Worm (Caenorhabditis elegans) whole organism, L3 larva: ENCODE results near the gene R04E5.7.

Experiments used
- R02D3.7 ChIP-seq: fragments of 150-350 bp; optimal IDR thresholded peaks from 2 replicates; lab custom pipeline; 2014; ENCODE audit warnings: missing biosample characterization, missing genetic modification characterization
- aly-2 ChIP-seq: fragments of 150-350 bp; optimal IDR thresholded peaks from 2 replicates; lab custom pipeline; 2014; ENCODE audit warnings: missing biosample characterization, missing genetic modification characterization
- ama-1 ChIP-seq: fragments of 150-350 bp; optimal IDR thresholded peaks from 2 replicates; lab custom pipeline; 2018
- ceh-28 ChIP-seq: fragments of 150-350 bp; optimal IDR thresholded peaks from 2 replicates; lab custom pipeline; 2014; ENCODE audit warnings: missing biosample characterization, missing genetic modification reagents, missing genetic modification characterization
- ceh-82 ChIP-seq: fragments of 150-350 bp; optimal IDR thresholded peaks from 2 replicates; lab custom pipeline; 2014; ENCODE audit warnings: missing biosample characterization, missing genetic modification characterization
- ceh-9 ChIP-seq: sonication (generic microtip); optimal IDR thresholded peaks from 2 replicates; lab custom pipeline; 2018; ENCODE audit warnings: missing biosample characterization, missing genetic modification characterization
- egl-27 ChIP-seq: sonication (generic microtip); optimal IDR thresholded peaks from 4 replicates; lab custom pipeline; 2017; ENCODE audit warnings: missing biosample characterization, missing genetic modification reagents, missing genetic modification characterization
- egl-5 ChIP-seq: fragments of 150-350 bp; optimal IDR thresholded peaks from 2 replicates; lab custom pipeline; 2017; ENCODE audit warnings: missing biosample characterization, missing genetic modification reagents, missing genetic modification characterization, inconsistent platforms
- elt-2 ChIP-seq: sonication (generic microtip); optimal IDR thresholded peaks from 2 replicates; lab custom pipeline; 2016; ENCODE audit warnings: missing genetic modification reagents, mild to moderate bottlenecking, missing genetic modification characterization, missing compliant biosample characterization
- elt-3 ChIP-seq, 3 experiments: fragments of 150-350 bp in 1 of 3; sonication (generic microtip) in 2 of 3; optimal IDR thresholded peaks; 2 replicates in 2 of 3; 4 replicates in 1 of 3; lab custom pipeline; 2014 to 2017; ENCODE audit warnings: missing biosample characterization in 3 of 3, missing genetic modification characterization in 3 of 3
- eor-1 ChIP-seq, 2 experiments: fragments of 150-350 bp; optimal IDR thresholded peaks; 2 replicates each; lab custom pipeline; 2014 to 2018; ENCODE audit warnings: missing biosample characterization in 2 of 2, missing genetic modification characterization in 2 of 2
- fkh-10 ChIP-seq: sonication (generic microtip); optimal IDR thresholded peaks from 2 replicates; lab custom pipeline; 2017; ENCODE audit warnings: missing biosample characterization, missing genetic modification reagents, missing genetic modification characterization
- jun-1 ChIP-seq: fragments of 150-350 bp; optimal IDR thresholded peaks from 2 replicates; lab custom pipeline; 2014; ENCODE audit warnings: missing biosample characterization, missing genetic modification reagents, missing genetic modification characterization
- lin-39 ChIP-seq: fragments of 150-350 bp; optimal IDR thresholded peaks from 2 replicates; lab custom pipeline; 2018; ENCODE audit warnings: missing biosample characterization, missing genetic modification reagents, missing genetic modification characterization
- lsy-12 ChIP-seq: sonication (generic microtip); optimal IDR thresholded peaks from 2 replicates; lab custom pipeline; 2016; ENCODE audit warnings: mild to moderate bottlenecking, missing genetic modification characterization, missing compliant biosample characterization
- mdl-1 ChIP-seq: fragments of 150-350 bp; optimal IDR thresholded peaks from 2 replicates; lab custom pipeline; 2014; ENCODE audit warnings: missing biosample characterization, missing genetic modification characterization
- mml-1 ChIP-seq: fragments of 150-350 bp; sonication (generic microtip); optimal IDR thresholded peaks from 3 replicates; lab custom pipeline; 2014; ENCODE audit warnings: missing biosample characterization, missing genetic modification characterization
- nhr-12 ChIP-seq: fragments of 150-350 bp; optimal IDR thresholded peaks from 2 replicates; lab custom pipeline; 2014; ENCODE audit warnings: missing biosample characterization, missing genetic modification characterization
- nhr-23 ChIP-seq: fragments of 150-350 bp; optimal IDR thresholded peaks from 2 replicates; lab custom pipeline; 2014; ENCODE audit warnings: missing biosample characterization, missing genetic modification reagents, missing genetic modification characterization
- nhr-237 ChIP-seq: fragments of 150-350 bp; optimal IDR thresholded peaks from 2 replicates; lab custom pipeline; 2014; ENCODE audit warnings: missing biosample characterization, missing genetic modification characterization
- nhr-25 ChIP-seq: sonication (generic microtip); optimal IDR thresholded peaks from 2 replicates; lab custom pipeline; 2017; ENCODE audit warnings: missing biosample characterization, missing genetic modification characterization
- nhr-28 ChIP-seq: fragments of 150-350 bp; optimal IDR thresholded peaks from 2 replicates; lab custom pipeline; 2014; ENCODE audit warnings: missing biosample characterization, missing genetic modification characterization
- nhr-43 ChIP-seq: sonication (generic microtip); optimal IDR thresholded peaks from 2 replicates; lab custom pipeline; 2016; ENCODE audit warnings: mild to moderate bottlenecking, missing genetic modification characterization, missing compliant biosample characterization; ENCODE audit not compliant: poor library complexity, severe bottlenecking
- pha-4 ChIP-seq: fragments of 150-350 bp; optimal IDR thresholded peaks from 2 replicates; lab custom pipeline; 2014; ENCODE audit warnings: missing biosample characterization, missing genetic modification reagents, missing genetic modification characterization
- pqm-1 ChIP-seq: fragments of 150-350 bp; optimal IDR thresholded peaks from 2 replicates; lab custom pipeline; 2017; ENCODE audit warnings: missing biosample characterization, missing genetic modification characterization, inconsistent platforms
- sea-2 ChIP-seq: fragments of 150-350 bp; sonication (generic microtip); optimal IDR thresholded peaks from 4 replicates; lab custom pipeline; 2014; ENCODE audit warnings: missing biosample characterization, missing genetic modification reagents, missing genetic modification characterization
- skn-1 ChIP-seq: fragments of 150-350 bp; optimal IDR thresholded peaks from 2 replicates; lab custom pipeline; 2014; ENCODE audit warnings: missing biosample characterization, missing genetic modification characterization
- tbx-2 ChIP-seq: sonication (generic microtip); optimal IDR thresholded peaks from 2 replicates; lab custom pipeline; 2016; ENCODE audit warnings: mild to moderate bottlenecking, missing genetic modification characterization, missing compliant biosample characterization
- unc-39 ChIP-seq: sonication (generic microtip); optimal IDR thresholded peaks from 4 replicates; lab custom pipeline; 2017; ENCODE audit warnings: missing biosample characterization, missing genetic modification characterization
- unc-62 ChIP-seq: fragments of 150-350 bp; sonication (generic microtip); optimal IDR thresholded peaks from 4 replicates; lab custom pipeline; 2014; ENCODE audit warnings: missing biosample characterization, missing genetic modification reagents, missing genetic modification characterization
- zag-1 ChIP-seq: fragments of 150-350 bp; optimal IDR thresholded peaks from 2 replicates; lab custom pipeline; 2014; ENCODE audit warnings: missing biosample characterization, missing genetic modification characterization
- ztf-11 ChIP-seq: fragments of 150-350 bp; optimal IDR thresholded peaks from 2 replicates; lab custom pipeline; 2014; ENCODE audit warnings: missing biosample characterization, missing genetic modification characterization
- ztf-4 ChIP-seq: fragments of 150-350 bp; optimal IDR thresholded peaks from 2 replicates; lab custom pipeline; 2014; ENCODE audit warnings: missing biosample characterization, missing genetic modification characterization

R04E5.7 gene

ce11 chrX:8752546-8752945 lies 44.5 kb downstream of the R04E5.7 start:
- TF ChIP-seq nhr-43 (peak; percentile 81), nhr-28 (tag; lab: Kevin White, UChicago) (no peak), mdl-1 (tag; lab: Kevin White, UChicago) (peak; percentile 44), ztf-4 (tag; lab: Kevin White, UChicago) (no peak), skn-1 (no peak), lin-39 (tag; lab: Kevin White, UChicago) (no peak), nhr-12 (tag; lab: Kevin White, UChicago) (no peak), elt-2 (no peak), aly-2 (tag; lab: Kevin White, UChicago) (no peak), unc-39 (tag; lab: Kevin White, UChicago) (no peak), fkh-10 (GFP tag; lab: Kevin White, UChicago) (no peak), pqm-1 (tag; lab: Kevin White, UChicago) (peak; percentile 29), unc-62 (no peak), nhr-23 (tag; lab: Kevin White, UChicago) (peak; percentile 68), elt-3 (tag; optimal IDR thresholded peaks at IDR 0.05; lab: Kevin White, UChicago) (peak in 1 of 3 experiments; percentile 12), nhr-25 (tag; lab: Kevin White, UChicago) (peak; percentile 52)

- TF ChIP-seq ama-1 (lab: Kevin White, UChicago) (peak; percentile 68), elt-3 (tag; optimal IDR thresholded peaks at IDR 0.05; lab: Kevin White, UChicago) (no peak), ceh-28 (tag; lab: Kevin White, UChicago) (no peak)
These were observed 46.4 kb downstream of the R04E5.7 start, which contains the start of gene asns-2 for ce11 chrX:8750660-8751059. asns-2 (minus strand) TSS chrX:8750941.

ce11 chrX:8750209-8750608 lies 46.9 kb downstream of the R04E5.7 start:
- peak; percentile 48 for TF ChIP-seq nhr-23 (tag; lab: Kevin White, UChicago)
- no peak for TF ChIP-seq ceh-28 (tag; lab: Kevin White, UChicago)
- no peak for TF ChIP-seq zag-1 (tag; lab: Kevin White, UChicago)
- TF ChIP-seq egl-5 (tag; lab: Kevin White, UChicago): no peak
- TF ChIP-seq ceh-9 (tag; lab: Kevin White, UChicago): no peak
- no peak for TF ChIP-seq R02D3.7 (tag; lab: Kevin White, UChicago)
- TF ChIP-seq sea-2: no peak
- no peak for TF ChIP-seq nhr-28 (tag; lab: Kevin White, UChicago)
- no peak for TF ChIP-seq mdl-1 (tag; lab: Kevin White, UChicago)
- peak; percentile 9 to 97 (median 97) for TF ChIP-seq elt-3 (tag; optimal IDR thresholded peaks at IDR 0.05; lab: Kevin White, UChicago)
- TF ChIP-seq mml-1 (tag; lab: Kevin White, UChicago): no peak
- TF ChIP-seq skn-1: no peak
- TF ChIP-seq jun-1 (tag; lab: Kevin White, UChicago): peak; percentile 74
- TF ChIP-seq eor-1 (tag; optimal IDR thresholded peaks at IDR 0.05; lab: Kevin White, UChicago): no peak
- no peak for TF ChIP-seq ztf-4 (tag; lab: Kevin White, UChicago)
- TF ChIP-seq lin-39 (tag; lab: Kevin White, UChicago): peak; percentile 48
- no peak for TF ChIP-seq tbx-2 (tag; lab: Kevin White, UChicago)
- TF ChIP-seq pqm-1 (tag; lab: Kevin White, UChicago): peak; percentile 97
- no peak for TF ChIP-seq ztf-11 (tag; lab: Kevin White, UChicago)
- no peak for TF ChIP-seq unc-39 (tag; lab: Kevin White, UChicago)
- peak; percentile 74 for TF ChIP-seq pha-4 (tag; lab: Kevin White, UChicago)
- TF ChIP-seq elt-2: peak; percentile 94
- no peak for TF ChIP-seq ceh-82 (tag; lab: Kevin White, UChicago)
- no peak for TF ChIP-seq egl-27
- TF ChIP-seq nhr-25 (tag; lab: Kevin White, UChicago): peak; percentile 52
- TF ChIP-seq lsy-12 (tag; lab: Kevin White, UChicago): no peak
- no peak for TF ChIP-seq nhr-237 (tag; lab: Kevin White, UChicago)
- peak; percentile 42 for TF ChIP-seq nhr-43
- TF ChIP-seq, all 47 proteins: peak for 9
